Fruit fly (Drosophila melanogaster): Measurements from ENCODE around the gene CG3862.

Gene CG3862

dm6 chr2L:867899-868605 is 42.4 kb upstream of the CG3862 start, which contains the start of gene aru (continued):
- peak; percentile 25 for TF ChIP-seq fd85E (GFP tag; optimal IDR thresholded peaks at IDR 0.05)
- TF ChIP-seq CG31627 (GFP tag; optimal IDR thresholded peaks at IDR 0.05), result no peak
- peak; percentile 28 for TF ChIP-seq vri (GFP tag; optimal IDR thresholded peaks at IDR 0.05)
- TF ChIP-seq Gug (GFP tag; IDR thresholded peaks at IDR 0.05), result no peak
- no peak for TF ChIP-seq Hr38 (GFP tag; optimal IDR thresholded peaks at IDR 0.05)
- no peak for TF ChIP-seq CG1621 (tag; optimal IDR thresholded peaks at IDR 0.05)
- TF ChIP-seq CG8119 (GFP tag; IDR thresholded peaks at IDR 0.05), result peak; percentile 66; the same call in 2 of the 3 replicates
- TF ChIP-seq net (GFP tag; optimal IDR thresholded peaks at IDR 0.05), result peak; percentile 10
- peak; percentile 40 for TF ChIP-seq esn (GFP tag; optimal IDR thresholded peaks at IDR 0.05)
- peak; percentile 59; the same call in 2 of the 3 replicates for TF ChIP-seq eg (GFP tag; IDR thresholded peaks at IDR 0.05)
- peak; percentile 22 for TF ChIP-seq Ets96B (tag; optimal IDR thresholded peaks at IDR 0.05)
- no peak for TF ChIP-seq dac (GFP tag; optimal IDR thresholded peaks at IDR 0.05)

dm6 chr2L:866950-867744 is 41.5 kb upstream of the CG3862 start:
- TF ChIP-seq Eip75B (GFP tag; optimal IDR thresholded peaks at IDR 0.05) (peak; percentile 93), CG10669 (GFP tag; optimal IDR thresholded peaks at IDR 0.05) (peak; percentile 88), Hr39 (GFP tag; optimal IDR thresholded peaks at IDR 0.05) (peak; percentile 97), dac (GFP tag; optimal IDR thresholded peaks at IDR 0.05) (peak; percentile 79), Ets96B (tag; optimal IDR thresholded peaks at IDR 0.05) (peak; percentile 87), fd85E (GFP tag; optimal IDR thresholded peaks at IDR 0.05) (peak; percentile 60), dsx (GFP tag; optimal IDR thresholded peaks at IDR 0.05; ENCODE audit: poor library complexity, severe bottlenecking) (peak; percentile 78), Lpt (GFP tag; optimal IDR thresholded peaks at IDR 0.05) (peak; percentile 79), Eip93F (GFP tag; optimal IDR thresholded peaks at IDR 0.05) (peak; percentile 91), CG34406 (GFP tag; optimal IDR thresholded peaks at IDR 0.05) (peak; percentile 91), Sox15 (GFP tag; optimal IDR thresholded peaks at IDR 0.05) (peak; percentile 92), CG6808 (GFP tag; optimal IDR thresholded peaks at IDR 0.05) (peak; percentile 84), Smox (GFP tag; optimal IDR thresholded peaks at IDR 0.05) (peak; percentile 95), CG10631 (GFP tag; optimal IDR thresholded peaks at IDR 0.05) (peak; percentile 93), achi (GFP tag; optimal IDR thresholded peaks at IDR 0.05) (peak; percentile 91), CG3919 (GFP tag; optimal IDR thresholded peaks at IDR 0.05) (peak; percentile 94), CG16779 (tag; optimal IDR thresholded peaks at IDR 0.05) (peak; percentile 80), Sox14 (GFP tag; optimal IDR thresholded peaks at IDR 0.05) (peak; percentile 96), pdm3 (GFP tag; optimal IDR thresholded peaks at IDR 0.05) (peak; percentile 95), svp (GFP tag) (peak; percentile 98), Gug (GFP tag; IDR thresholded peaks at IDR 0.05) (peak; percentile 94), Hr4 (GFP tag; optimal IDR thresholded peaks at IDR 0.05) (peak; percentile 96), Blimp-1 (GFP tag; optimal IDR thresholded peaks at IDR 0.05) (peak; percentile 74), CG6792 (GFP tag; optimal IDR thresholded peaks at IDR 0.05) (peak; percentile 93), Hr38 (GFP tag; optimal IDR thresholded peaks at IDR 0.05) (peak; percentile 80), CG8319 (GFP tag; optimal IDR thresholded peaks at IDR 0.05) (peak; percentile 82), CG4318 (GFP tag; optimal IDR thresholded peaks at IDR 0.05) (peak; percentile 92), net (GFP tag; optimal IDR thresholded peaks at IDR 0.05) (peak; percentile 89), CG11902 (GFP tag; optimal IDR thresholded peaks at IDR 0.05) (peak; percentile 92), Ets21C (GFP tag; optimal IDR thresholded peaks at IDR 0.05) (peak; percentile 94), fkh (GFP tag; optimal IDR thresholded peaks at IDR 0.05) (peak; percentile 63), CG6163 (GFP tag; IDR thresholded peaks at IDR 0.05) (peak; percentile 97), CG3032 (tag; optimal IDR thresholded peaks at IDR 0.05) (peak; percentile 88), acj6 (GFP tag; optimal IDR thresholded peaks at IDR 0.05) (peak; percentile 95), CG31627 (GFP tag; optimal IDR thresholded peaks at IDR 0.05) (peak; percentile 97), lz (GFP tag; optimal IDR thresholded peaks at IDR 0.05) (peak; percentile 96), CG7368 (GFP tag; optimal IDR thresholded peaks at IDR 0.05) (peak; percentile 90), CG15336 (GFP tag; IDR thresholded peaks at IDR 0.05) (peak; percentile 96), vri (GFP tag; optimal IDR thresholded peaks at IDR 0.05) (peak; percentile 94), CG6276 (GFP tag; optimal IDR thresholded peaks at IDR 0.05) (peak; percentile 88), spab (GFP tag; optimal IDR thresholded peaks at IDR 0.05) (peak; percentile 78), fd59A (GFP tag; optimal IDR thresholded peaks at IDR 0.05) (peak; percentile 83)

All from whole organism, prepupa.